Worm (Caenorhabditis elegans): ENCODE measurements around the gene spe-29.

DNA sequence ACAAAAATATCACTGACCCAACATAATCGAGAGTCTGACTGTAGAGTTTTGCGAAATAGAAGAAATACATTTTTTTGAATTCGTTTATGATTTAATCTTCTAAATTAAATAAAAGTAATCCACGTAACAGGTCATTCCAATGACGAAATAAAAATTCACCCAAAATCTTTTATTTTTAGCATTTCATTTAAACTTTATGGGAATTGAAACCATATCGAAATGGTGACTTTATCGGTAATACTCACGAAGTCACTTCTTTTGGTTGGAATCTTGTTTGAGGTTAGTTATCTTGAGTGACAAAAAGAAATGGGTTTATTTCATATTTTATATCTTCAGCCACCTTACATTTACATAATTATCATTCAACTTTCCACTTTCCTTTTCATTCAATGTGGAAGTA, 38.9 kb downstream of the spe-29 start, which contains the start of the genes C47E12.12 and C47E12.10:
- no peak for TF ChIP-seq dao-5 (tag; optimal IDR thresholded peaks at IDR 0.05)
- no peak for TF ChIP-seq him-1 (tag; optimal IDR thresholded peaks at IDR 0.05)
- no peak for TF ChIP-seq W03F9.2 (tag; optimal IDR thresholded peaks at IDR 0.05)

Data from whole organism, L4/young adult.